Fruit fly (Drosophila melanogaster) whole organism, embryonic: ENCODE results near the gene Wdfy2.

Experiments used
- Abd-B ChIP-seq: fragments of 200-800 bp; sonication (Bioruptor generic); optimal IDR thresholded peaks from 2 replicates; lab custom pipeline; 2018; ENCODE audit warnings: missing biosample characterization, mild to moderate bottlenecking, missing genetic modification characterization, moderate library complexity
- CG10147 ChIP-seq: fragments of 200-800 bp; sonication (Bioruptor generic); optimal IDR thresholded peaks from 2 replicates; lab custom pipeline; 2019; ENCODE audit warnings: missing biosample characterization, mild to moderate bottlenecking, missing genetic modification characterization, moderate library complexity
- CG12299 ChIP-seq: fragments of 200-800 bp; sonication (Bioruptor generic); optimal IDR thresholded peaks from 2 replicates; lab custom pipeline; 2018; ENCODE audit warnings: missing biosample characterization, mild to moderate bottlenecking, missing genetic modification characterization
- CG12391 ChIP-seq: fragments of 200-800 bp; sonication (Bioruptor generic); optimal IDR thresholded peaks from 3 replicates; lab custom pipeline; 2018; ENCODE audit warnings: missing biosample characterization, mild to moderate bottlenecking, missing genetic modification characterization, moderate library complexity
- CG15601 ChIP-seq: fragments of 200-800 bp; sonication (Bioruptor generic); optimal IDR thresholded peaks from 3 replicates; lab custom pipeline; 2019; ENCODE audit warnings: missing biosample characterization, mild to moderate bottlenecking, missing genetic modification characterization, moderate library complexity
- CG16815 ChIP-seq: fragments of 200-800 bp; sonication (Bioruptor generic); optimal IDR thresholded peaks from 3 replicates; lab custom pipeline; 2017; ENCODE audit warnings: missing biosample characterization, mild to moderate bottlenecking, missing genetic modification characterization
- CG17186 ChIP-seq: fragments of 200-800 bp; sonication (Bioruptor generic); optimal IDR thresholded peaks from 3 replicates; lab custom pipeline; 2017; ENCODE audit warnings: missing biosample characterization, missing genetic modification reagents, missing genetic modification characterization
- CG2202 ChIP-seq: fragments of 200-800 bp; sonication (Bioruptor generic); optimal IDR thresholded peaks from 2 replicates; lab custom pipeline; 2018; ENCODE audit warnings: missing biosample characterization, mild to moderate bottlenecking, missing genetic modification characterization
- CG2678 ChIP-seq: fragments of 200-800 bp; sonication (Bioruptor generic); optimal IDR thresholded peaks from 3 replicates; lab custom pipeline; 2019; ENCODE audit warnings: missing biosample characterization, mild to moderate bottlenecking, missing genetic modification characterization, moderate library complexity
- CG32772 ChIP-seq: fragments of 200-800 bp; sonication (Bioruptor generic); IDR thresholded peaks from 2 replicates; pipeline ENCODE4 v1.3.6; 2022; ENCODE audit warnings: missing biosample characterization, missing genetic modification characterization
- CG3281 ChIP-seq: fragments of 200-800 bp; sonication (Bioruptor generic); optimal IDR thresholded peaks from 3 replicates; lab custom pipeline; 2017; ENCODE audit warnings: missing biosample characterization, mild to moderate bottlenecking, missing genetic modification characterization
- CG3407 ChIP-seq: fragments of 200-800 bp; sonication (Bioruptor generic); optimal IDR thresholded peaks from 2 replicates; lab custom pipeline; 2018; ENCODE audit warnings: missing biosample characterization, mild to moderate bottlenecking, missing genetic modification characterization
- CG4730 ChIP-seq: fragments of 200-800 bp; sonication (Bioruptor generic); IDR thresholded peaks from 2 replicates; pipeline ENCODE4 v1.3.6; 2022; ENCODE audit warnings: missing biosample characterization, missing genetic modification characterization
- CG5180 ChIP-seq: fragments of 200-800 bp; sonication (Bioruptor generic); optimal IDR thresholded peaks from 3 replicates; lab custom pipeline; 2017; ENCODE audit warnings: missing biosample characterization, missing genetic modification characterization, mild to moderate bottlenecking, moderate library complexity, missing genetic modification reagents
- CG5245 ChIP-seq: fragments of 200-800 bp; sonication (Bioruptor generic); optimal IDR thresholded peaks from 3 replicates; lab custom pipeline; 2016; ENCODE audit warnings: missing biosample characterization, missing genetic modification characterization
- CG6654 ChIP-seq: fragments of 200-800 bp; sonication (Bioruptor generic); optimal IDR thresholded peaks from 2 replicates; lab custom pipeline; 2017; ENCODE audit warnings: missing biosample characterization, mild to moderate bottlenecking, missing genetic modification characterization
- CG7839 ChIP-seq: fragments of 200-800 bp; sonication (Bioruptor generic); optimal IDR thresholded peaks from 3 replicates; lab custom pipeline; 2018; ENCODE audit warnings: missing biosample characterization, mild to moderate bottlenecking, missing genetic modification characterization, moderate library complexity
- CG8281 ChIP-seq: fragments of 200-800 bp; sonication (Bioruptor generic); optimal IDR thresholded peaks from 2 replicates; lab custom pipeline; 2018; ENCODE audit warnings: missing biosample characterization, mild to moderate bottlenecking, missing genetic modification characterization, moderate library complexity
- CG8359 ChIP-seq: fragments of 200-800 bp; sonication (Bioruptor generic); optimal IDR thresholded peaks from 2 replicates; lab custom pipeline; 2017; ENCODE audit warnings: missing biosample characterization, mild to moderate bottlenecking, missing genetic modification characterization, borderline replicate concordance
- CG9727 ChIP-seq: fragments of 200-800 bp; sonication (Bioruptor generic); optimal IDR thresholded peaks from 3 replicates; lab custom pipeline; 2017; ENCODE audit warnings: missing biosample characterization, mild to moderate bottlenecking, missing genetic modification characterization
- Deaf1 ChIP-seq: fragments of 200-800 bp; optimal IDR thresholded peaks from 3 replicates; lab custom pipeline; 2019; ENCODE audit warnings: missing biosample characterization, mild to moderate bottlenecking, missing genetic modification characterization, moderate library complexity
- Dip3 ChIP-seq: fragments of 200-800 bp; sonication (Bioruptor generic); optimal IDR thresholded peaks from 3 replicates; lab custom pipeline; 2016; ENCODE audit warnings: missing biosample characterization, missing genetic modification characterization
- Eip74EF ChIP-seq, 2 experiments: fragments of 200-800 bp in 1 of 2; fragments of >200 bp in 1 of 2; sonication (Bioruptor generic) in 1 of 2; optimal IDR thresholded peaks; 2 replicates each; lab custom pipeline; 2017 to 2019; ENCODE audit warnings: missing biosample characterization in 2 of 2, missing genetic modification characterization in 2 of 2, mild to moderate bottlenecking in 1 of 2, moderate library complexity in 1 of 2
- HLH4C ChIP-seq: fragments of 200-800 bp; sonication (Bioruptor generic); IDR thresholded peaks from 3 replicates; pipeline ENCODE4 v1.3.6; 2022; ENCODE audit warnings: missing biosample characterization, missing genetic modification characterization; ENCODE audit not compliant: partially characterized antibody
- Hr3 ChIP-seq: fragments of 200-800 bp; sonication (Bioruptor generic); optimal IDR thresholded peaks from 3 replicates; lab custom pipeline; 2016; ENCODE audit warnings: missing biosample characterization, missing genetic modification characterization
- MESR4 ChIP-seq: fragments of 200-800 bp; sonication (Bioruptor generic); optimal IDR thresholded peaks from 2 replicates; lab custom pipeline; 2018; ENCODE audit warnings: missing biosample characterization, mild to moderate bottlenecking, missing genetic modification characterization, moderate library complexity
- Max ChIP-seq: fragments of 200-800 bp; sonication (Bioruptor generic); optimal IDR thresholded peaks from 2 replicates; lab custom pipeline; 2016; ENCODE audit warnings: missing biosample characterization, mild to moderate bottlenecking, missing genetic modification characterization
- Scr ChIP-seq: fragments of 200-800 bp; sonication (Bioruptor generic); IDR thresholded peaks from 2 replicates; pipeline ENCODE4 v1.3.6; 2022; ENCODE audit warnings: missing biosample characterization, missing genetic modification characterization; ENCODE audit not compliant: partially characterized antibody
- Side ChIP-seq: fragments of 200-800 bp; sonication (Bioruptor generic); optimal IDR thresholded peaks from 2 replicates; lab custom pipeline; 2016; ENCODE audit warnings: missing biosample characterization, missing genetic modification characterization
- Vsx1 ChIP-seq: fragments of 200-800 bp; sonication (Bioruptor generic); optimal IDR thresholded peaks from 2 replicates; lab custom pipeline; 2017; ENCODE audit warnings: missing biosample characterization, mild to moderate bottlenecking, missing genetic modification characterization, missing genetic modification reagents
- YL-1 ChIP-seq: fragments of 200-800 bp; sonication (Bioruptor generic); optimal IDR thresholded peaks from 3 replicates; lab custom pipeline; 2017; ENCODE audit warnings: missing biosample characterization, mild to moderate bottlenecking, missing genetic modification characterization
- bcd ChIP-seq: fragments of 200-800 bp; sonication (Bioruptor generic); optimal IDR thresholded peaks from 2 replicates; lab custom pipeline; 2017; ENCODE audit warnings: missing biosample characterization, mild to moderate bottlenecking, missing genetic modification characterization
- btn ChIP-seq: fragments of 200-800 bp; sonication (Bioruptor generic); optimal IDR thresholded peaks from 2 replicates; lab custom pipeline; 2016; ENCODE audit warnings: missing biosample characterization, missing genetic modification characterization
- caup ChIP-seq: fragments of 200-800 bp; sonication (Bioruptor generic); optimal IDR thresholded peaks from 3 replicates; lab custom pipeline; 2017; ENCODE audit warnings: missing biosample characterization, mild to moderate bottlenecking, missing genetic modification characterization, moderate library complexity; ENCODE audit not compliant: severe bottlenecking
- fu2 ChIP-seq: fragments of 200-800 bp; sonication (Bioruptor generic); optimal IDR thresholded peaks from 2 replicates; lab custom pipeline; 2016; ENCODE audit warnings: missing biosample characterization, missing genetic modification characterization
- gro ChIP-seq: fragments of 200-800 bp; sonication (Bioruptor generic); optimal IDR thresholded peaks from 2 replicates; lab custom pipeline; 2016; ENCODE audit warnings: missing biosample characterization, missing genetic modification characterization
- pfk ChIP-seq: fragments of 200-800 bp; sonication (Bioruptor generic); optimal IDR thresholded peaks from 2 replicates; lab custom pipeline; 2018; ENCODE audit warnings: missing biosample characterization, mild to moderate bottlenecking, missing genetic modification characterization, moderate library complexity
- sens-2 ChIP-seq: fragments of 200-800 bp; sonication (Bioruptor generic); IDR thresholded peaks from 2 replicates; pipeline ENCODE4 v1.3.6; 2022; ENCODE audit warnings: missing biosample characterization, missing genetic modification characterization
- sr ChIP-seq: fragments of 200-800 bp; sonication (Bioruptor generic); IDR thresholded peaks from 3 replicates; pipeline ENCODE4 v1.3.6; 2022; ENCODE audit warnings: missing biosample characterization, missing genetic modification characterization
- ssp ChIP-seq: fragments of 200-800 bp; sonication (Bioruptor generic); IDR thresholded peaks from 2 replicates; pipeline ENCODE4 v1.3.6; 2022; ENCODE audit warnings: missing biosample characterization, missing genetic modification characterization
- yki ChIP-seq: fragments of >200 bp; optimal IDR thresholded peaks from 3 replicates; lab custom pipeline; 2018

The Wdfy2 gene

DNA sequence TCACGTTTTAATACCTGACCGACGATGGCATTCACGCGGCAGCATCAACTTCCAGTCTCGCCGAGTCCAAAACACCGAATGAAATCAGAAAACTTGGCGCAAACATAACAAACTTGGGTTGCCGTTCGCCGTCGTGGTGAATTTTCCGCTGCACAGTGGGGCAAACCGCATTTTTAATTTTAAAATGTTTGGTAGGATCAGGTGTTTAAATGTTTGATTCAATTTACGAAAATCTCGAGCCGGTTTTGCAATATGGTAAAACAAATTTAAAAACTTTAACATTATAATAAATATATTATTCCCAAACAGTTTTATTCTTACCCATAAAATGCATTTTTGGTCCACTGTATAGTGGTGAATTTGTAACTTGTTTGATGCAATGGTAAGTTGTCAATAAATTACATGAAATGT lies 51.2 kb downstream of the Wdfy2 start, which contains the start of gene RluA-1 (continued):
- TF ChIP-seq CG4730 (GFP tag; lab: Robert Waterston, UW) (peak; percentile 99), HLH4C (peak; percentile 58), gro (GFP tag; lab: Kevin White, UChicago) (peak; percentile 94), CG2202 (peak; percentile 99), bcd (peak; percentile 99), Eip74EF (GFP tag; optimal IDR thresholded peaks at IDR 0.05; lab: Kevin White, UChicago) (peak in 1 of 2 experiments; percentile 99), sens-2 (GFP tag; lab: Robert Waterston, UW) (peak; percentile 98), MESR4 (GFP tag; lab: Kevin White, UChicago) (peak; percentile 88), CG3407 (GFP tag; lab: Kevin White, UChicago) (peak; percentile 99), CG16815 (GFP tag; lab: Kevin White, UChicago) (peak; percentile 98), fu2 (GFP tag; lab: Kevin White, UChicago) (peak; percentile 86), Dip3 (GFP tag; lab: Kevin White, UChicago) (peak; percentile 77), Vsx1 (GFP tag; lab: Kevin White, UChicago) (peak; percentile 98), CG17186 (peak; percentile 94), CG32772 (peak; percentile 99), Scr (GFP tag; lab: Robert Waterston, UW) (peak; percentile 53), Side (GFP tag; lab: Kevin White, UChicago) (peak; percentile 89), Hr3 (GFP tag; lab: Kevin White, UChicago) (peak; percentile 99), CG9727 (GFP tag; lab: Kevin White, UChicago) (peak; percentile 99), sr (peak; percentile 91), CG12299 (tag; lab: Kevin White, UChicago) (peak; percentile 99), CG6654 (GFP tag; lab: Kevin White, UChicago) (peak; percentile 94), CG5245 (GFP tag; lab: Kevin White, UChicago) (peak; percentile 99), YL-1 (GFP tag; lab: Kevin White, UChicago) (peak; percentile 97), yki (lab: Kevin White, UChicago) (no peak), CG8281 (tag; lab: Kevin White, UChicago) (peak; percentile 97), CG10147 (GFP tag; lab: Kevin White, UChicago) (peak; percentile 98), pfk (peak; percentile 65), ssp (GFP tag; lab: Robert Waterston, UW) (peak; percentile 95), CG7839 (peak; percentile 99), CG15601 (tag; lab: Kevin White, UChicago) (peak; percentile 99), CG12391 (tag; lab: Kevin White, UChicago) (peak; percentile 100), Max (GFP tag; lab: Kevin White, UChicago) (peak; percentile 99), caup (GFP tag; lab: Kevin White, UChicago) (peak; percentile 98), CG3281 (GFP tag; lab: Kevin White, UChicago) (peak; percentile 99), btn (peak; percentile 89), CG8359 (GFP tag; lab: Kevin White, UChicago) (peak; percentile 96), Abd-B (GFP tag; lab: Kevin White, UChicago) (peak; percentile 97), CG2678 (peak; percentile 100)
- TF ChIP-seq, all 482 proteins: peak for 456

- TF ChIP-seq CG5180 (GFP tag; lab: Kevin White, UChicago) (peak; percentile 91), Deaf1 (tag; lab: Kevin White, UChicago) (no peak)
Measured at dm6 chr2L:10474815-10475214, 51.7 kb downstream of the Wdfy2 start.
